Fruit fly (Drosophila melanogaster) whole organism, wandering third instar larva: ENCODE measurements around the gene Scox.

Experiments
- Sp1 ChIP-seq: fragments of 200-800 bp; sonication (Bioruptor generic); optimal IDR thresholded peaks from 3 replicates; lab custom pipeline; 2019; ENCODE audit warnings: missing biosample characterization, mild to moderate bottlenecking, missing genetic modification characterization, moderate library complexity
- fru ChIP-seq: fragments of 200-800 bp; sonication (Bioruptor generic); optimal IDR thresholded peaks from 3 replicates; lab custom pipeline; 2016; ENCODE audit warnings: missing biosample characterization, mild to moderate bottlenecking, missing genetic modification characterization
- woc ChIP-seq: sonication (Bioruptor generic); optimal IDR thresholded peaks from 2 replicates; lab custom pipeline; 2016; ENCODE audit warnings: missing biosample characterization, mild to moderate bottlenecking, missing genetic modification characterization

dm6 chr2L:5002031-5002430, 33.3 kb upstream of the Scox start:
- no peak for TF ChIP-seq Sp1 (GFP tag; lab: Kevin White, UChicago)
- no peak for TF ChIP-seq woc (GFP tag; lab: Kevin White, UChicago)
- TF ChIP-seq fru (GFP tag; lab: Kevin White, UChicago): no peak
